Worm (Caenorhabditis elegans) whole organism, late embryonic: ENCODE data around the gene D2096.11.

Experiments
- K02D7.2 ChIP-seq: sonication (generic microtip); optimal IDR thresholded peaks from 2 replicates; lab custom pipeline; 2017; ENCODE audit warnings: mild to moderate bottlenecking, missing genetic modification characterization, missing compliant biosample characterization
- K09A11.1 ChIP-seq: sonication (generic microtip); optimal IDR thresholded peaks from 2 replicates; lab custom pipeline; 2017; ENCODE audit warnings: antibody characterized with exemption, mild to moderate bottlenecking, missing genetic modification characterization, missing compliant biosample characterization; ENCODE audit not compliant: insufficient read depth
- Y22D7AL.16 ChIP-seq: sonication (generic microtip); optimal IDR thresholded peaks from 2 replicates; lab custom pipeline; 2016; ENCODE audit warnings: missing genetic modification characterization, missing compliant biosample characterization
- ahr-1 ChIP-seq: sonication (generic microtip); optimal IDR thresholded peaks from 2 replicates; lab custom pipeline; 2016; ENCODE audit warnings: missing genetic modification characterization, missing compliant biosample characterization
- ceh-18 ChIP-seq: sonication (generic microtip); optimal IDR thresholded peaks from 2 replicates; lab custom pipeline; 2016; ENCODE audit warnings: missing genetic modification characterization, missing compliant biosample characterization
- ceh-2 ChIP-seq: sonication (generic microtip); optimal IDR thresholded peaks from 2 replicates; lab custom pipeline; 2016; ENCODE audit warnings: missing genotype, missing genetic modification characterization, missing compliant biosample characterization
- ceh-31 ChIP-seq: sonication (generic microtip); optimal IDR thresholded peaks from 2 replicates; lab custom pipeline; 2016; ENCODE audit warnings: missing genetic modification characterization, missing compliant biosample characterization
- ceh-6 ChIP-seq: fragments of 200-800 bp; sonication (Bioruptor generic); optimal IDR thresholded peaks from 2 replicates; lab custom pipeline; 2018; ENCODE audit warnings: mild to moderate bottlenecking, missing genetic modification characterization, missing compliant biosample characterization
- ceh-9 ChIP-seq: sonication (generic microtip); optimal IDR thresholded peaks from 2 replicates; lab custom pipeline; 2016; ENCODE audit warnings: mild to moderate bottlenecking, missing genetic modification characterization, inconsistent platforms, missing compliant biosample characterization
- dmd-4 ChIP-seq: sonication (generic microtip); optimal IDR thresholded peaks from 2 replicates; lab custom pipeline; 2016; ENCODE audit warnings: borderline replicate concordance, missing genetic modification characterization, missing compliant biosample characterization
- dve-1 ChIP-seq: sonication (generic microtip); optimal IDR thresholded peaks from 2 replicates; lab custom pipeline; 2017; ENCODE audit warnings: antibody characterized with exemption, mild to moderate bottlenecking, missing genetic modification characterization, missing compliant biosample characterization
- elt-2 ChIP-seq: sonication (generic microtip); optimal IDR thresholded peaks from 2 replicates; lab custom pipeline; 2016; ENCODE audit warnings: missing genetic modification reagents, missing genetic modification characterization, missing compliant biosample characterization
- ets-4 ChIP-seq: sonication (generic microtip); optimal IDR thresholded peaks from 2 replicates; lab custom pipeline; 2016; ENCODE audit warnings: missing genetic modification characterization, missing compliant biosample characterization
- fkh-10 ChIP-seq: fragments of 150-350 bp; optimal IDR thresholded peaks from 2 replicates; lab custom pipeline; 2014; ENCODE audit warnings: missing biosample characterization, missing genetic modification reagents, missing genetic modification characterization
- gmeb-2 ChIP-seq: sonication (generic microtip); optimal IDR thresholded peaks from 2 replicates; lab custom pipeline; 2016; ENCODE audit warnings: missing genetic modification characterization, inconsistent platforms, missing compliant biosample characterization
- hlh-6 ChIP-seq: sonication (generic microtip); optimal IDR thresholded peaks from 2 replicates; lab custom pipeline; 2016; ENCODE audit warnings: missing genotype, missing genetic modification characterization, missing compliant biosample characterization
- hlh-8 ChIP-seq: sonication (generic microtip); optimal IDR thresholded peaks from 2 replicates; lab custom pipeline; 2016; ENCODE audit warnings: missing genotype, missing genetic modification characterization, missing compliant biosample characterization
- lim-6 ChIP-seq: sonication (generic microtip); optimal IDR thresholded peaks from 2 replicates; lab custom pipeline; 2016; ENCODE audit warnings: missing genetic modification characterization, missing compliant biosample characterization
- nfya-1 ChIP-seq: sonication (generic microtip); optimal IDR thresholded peaks from 2 replicates; lab custom pipeline; 2017; ENCODE audit warnings: missing genetic modification characterization, mild to moderate bottlenecking, missing compliant biosample characterization, antibody characterized with exemption, moderate library complexity
- nhr-11 ChIP-seq: fragments of 150-350 bp; optimal IDR thresholded peaks from 2 replicates; lab custom pipeline; 2014; ENCODE audit warnings: missing biosample characterization, missing genetic modification characterization
- npax-4 ChIP-seq: sonication (generic microtip); optimal IDR thresholded peaks from 2 replicates; lab custom pipeline; 2016; ENCODE audit warnings: missing genetic modification characterization, missing compliant biosample characterization
- pag-3 ChIP-seq: sonication (generic microtip); optimal IDR thresholded peaks from 2 replicates; lab custom pipeline; 2016; ENCODE audit warnings: missing compliant biosample characterization, missing genetic modification characterization, borderline replicate concordance
- pat-9 ChIP-seq: fragments of 200-800 bp; sonication (Bioruptor generic); optimal IDR thresholded peaks from 2 replicates; lab custom pipeline; 2018; ENCODE audit warnings: mild to moderate bottlenecking, missing genetic modification characterization, moderate library complexity, missing compliant biosample characterization
- pax-1 ChIP-seq: fragments of 150-350 bp; optimal IDR thresholded peaks from 2 replicates; lab custom pipeline; 2014; ENCODE audit warnings: missing biosample characterization, missing genetic modification characterization
- pha-4 ChIP-seq: fragments of 150-350 bp; optimal IDR thresholded peaks from 2 replicates; lab custom pipeline; 2018; ENCODE audit warnings: missing biosample characterization, missing genetic modification reagents, missing genetic modification characterization
- ref-2 ChIP-seq: sonication (generic microtip); optimal IDR thresholded peaks from 2 replicates; lab custom pipeline; 2016; ENCODE audit warnings: missing genetic modification characterization, missing compliant biosample characterization
- sdc-2 ChIP-seq: sonication (generic microtip); optimal IDR thresholded peaks from 2 replicates; lab custom pipeline; 2016; ENCODE audit warnings: missing genotype, missing genetic modification characterization, missing compliant biosample characterization
- sox-2 ChIP-seq: fragments of 200-800 bp; sonication (Bioruptor generic); IDR thresholded peaks from 2 replicates; pipeline ENCODE4 v1.3.6; 2022; ENCODE audit warnings: missing genetic modification reagents, missing genetic modification characterization, missing compliant biosample characterization
- sox-4 ChIP-seq: sonication (generic microtip); optimal IDR thresholded peaks from 2 replicates; lab custom pipeline; 2017; ENCODE audit warnings: mild to moderate bottlenecking, missing genetic modification characterization, inconsistent platforms, missing compliant biosample characterization
- tbx-2 ChIP-seq: sonication (generic microtip); optimal IDR thresholded peaks from 2 replicates; lab custom pipeline; 2016; ENCODE audit warnings: missing genetic modification characterization, missing compliant biosample characterization
- tbx-7 ChIP-seq: sonication (generic microtip); optimal IDR thresholded peaks from 2 replicates; lab custom pipeline; 2016; ENCODE audit warnings: missing genotype, missing genetic modification characterization, missing compliant biosample characterization
- ttx-3 ChIP-seq: sonication (generic microtip); optimal IDR thresholded peaks from 2 replicates; lab custom pipeline; 2016; ENCODE audit warnings: missing genetic modification reagents, missing genetic modification characterization, missing compliant biosample characterization
- unc-42 ChIP-seq: sonication (generic microtip); optimal IDR thresholded peaks from 2 replicates; lab custom pipeline; 2016; ENCODE audit warnings: missing genotype, missing genetic modification characterization, missing compliant biosample characterization
- unc-86 ChIP-seq: sonication (generic microtip); optimal IDR thresholded peaks from 2 replicates; lab custom pipeline; 2016; ENCODE audit warnings: missing genetic modification characterization, missing compliant biosample characterization
- ztf-16 ChIP-seq: sonication (generic microtip); optimal IDR thresholded peaks from 2 replicates; lab custom pipeline; 2017; ENCODE audit warnings: missing genetic modification characterization, missing compliant biosample characterization

The D2096.11 gene

DNA sequence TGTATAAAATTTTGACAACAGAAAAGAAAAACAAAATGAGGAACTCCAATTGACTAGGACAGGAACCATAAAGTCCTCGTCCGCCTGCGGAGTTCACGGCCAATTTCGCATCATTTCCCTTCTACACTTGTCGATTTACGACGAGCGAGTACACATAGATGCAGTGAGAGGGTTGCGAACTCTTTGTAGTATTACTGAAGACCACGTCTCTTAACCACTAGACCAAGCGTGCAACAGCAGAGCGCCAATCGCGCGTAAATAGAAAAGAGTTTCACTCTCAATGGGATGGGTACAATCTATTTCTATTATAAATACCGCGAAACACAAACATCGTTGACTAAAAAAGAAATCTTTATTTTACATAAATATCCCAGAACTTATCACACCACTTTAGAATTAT lies 18.6 kb downstream of the D2096.11 start (continued):
- peak; percentile 81 for TF ChIP-seq gmeb-2 (tag; lab: Kevin White, UChicago)
- TF ChIP-seq ets-4 (tag; lab: Kevin White, UChicago): peak; percentile 34
- peak; percentile 77 for TF ChIP-seq ceh-2 (tag; lab: Kevin White, UChicago)
- peak; percentile 78 for TF ChIP-seq sox-4 (tag; lab: Kevin White, UChicago)
- TF ChIP-seq ttx-3 (tag; lab: Kevin White, UChicago): peak; percentile 82
- TF ChIP-seq pha-4 (tag; lab: Kevin White, UChicago): no peak
- peak; percentile 9 for TF ChIP-seq ceh-9 (tag; lab: Kevin White, UChicago)
- TF ChIP-seq ceh-18 (tag; lab: Kevin White, UChicago): peak; percentile 59
- TF ChIP-seq pat-9: peak; percentile 87
- no peak for TF ChIP-seq pax-1 (tag; lab: Kevin White, UChicago)
- TF ChIP-seq dmd-4: peak; percentile 31
- peak; percentile 85 for TF ChIP-seq dve-1
- peak; percentile 82 for TF ChIP-seq ztf-16 (tag; lab: Kevin White, UChicago)
- peak; percentile 73 for TF ChIP-seq fkh-10 (GFP tag; lab: Kevin White, UChicago)
- TF ChIP-seq nhr-11 (tag; lab: Kevin White, UChicago): no peak
- TF ChIP-seq K09A11.1 (tag; lab: Kevin White, UChicago): peak; percentile 67

- TF ChIP-seq fkh-10 (GFP tag; lab: Kevin White, UChicago): no peak
- TF ChIP-seq pha-4 (tag; lab: Kevin White, UChicago): no peak
Measured at ce11 chrIV:8369135-8369534, 24.9 kb downstream of the D2096.11 start, which contains the start of gene D2096.6. TSS of gene D2096.6 (minus strand) at chrIV:8369235.

ce11 chrIV:8367887-8368286 lies 26.1 kb downstream of the D2096.11 start:
- TF ChIP-seq ref-2 (tag; lab: Kevin White, UChicago) (no peak), unc-42 (tag; lab: Kevin White, UChicago) (no peak), hlh-8 (tag; lab: Kevin White, UChicago) (no peak), Y22D7AL.16 (tag; lab: Kevin White, UChicago) (no peak), nhr-11 (tag; lab: Kevin White, UChicago) (no peak), ahr-1 (no peak), elt-2 (tag; lab: Kevin White, UChicago) (no peak), nfya-1 (no peak), pag-3 (tag; lab: Kevin White, UChicago) (no peak), unc-86 (tag; lab: Kevin White, UChicago) (no peak), sox-4 (tag; lab: Kevin White, UChicago) (no peak), ceh-6 (GFP tag; lab: Kevin White, UChicago) (no peak), lim-6 (tag; lab: Kevin White, UChicago) (no peak), tbx-7 (tag; lab: Kevin White, UChicago) (no peak)

DNA sequence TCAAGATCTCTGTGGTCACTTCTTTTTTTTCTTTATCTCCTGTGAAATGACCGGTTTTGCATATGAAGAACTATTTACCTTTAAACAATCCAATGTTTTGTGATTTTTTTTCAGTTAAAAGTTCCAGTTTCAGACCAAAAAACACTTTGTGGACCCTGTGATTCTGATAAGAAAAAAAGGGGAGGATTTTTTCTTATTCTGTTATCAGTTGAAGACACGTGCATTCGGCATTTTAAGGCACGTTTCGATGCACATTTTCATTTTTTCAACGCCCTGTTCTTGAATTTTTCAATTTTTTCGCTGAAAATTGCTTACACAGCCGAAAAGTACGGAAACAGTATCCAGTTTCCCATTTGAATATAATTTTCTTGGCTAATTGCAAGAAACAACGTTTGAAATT lies 27.7 kb downstream of the D2096.11 start, which contains the start of gene aagr-1:
TSS of gene aagr-1 (plus strand) at position 227 of the 400 bp plus-strand sequence.
- no peak for TF ChIP-seq sdc-2 (tag; lab: Kevin White, UChicago)

ce11 chrIV:8363163-8363562 lies 30.8 kb downstream of the D2096.11 start, which contains the start of gene D2096.12:
TSS of gene D2096.12 (plus strand) at chrIV:8363463.
- no peak for TF ChIP-seq ttx-3 (tag; lab: Kevin White, UChicago)
- TF ChIP-seq tbx-2 (tag; lab: Kevin White, UChicago): no peak
- TF ChIP-seq nfya-1: no peak
- no peak for TF ChIP-seq K02D7.2 (tag; lab: Kevin White, UChicago)
- TF ChIP-seq sox-2 (GFP tag; lab: Robert Waterston, UW): no peak
- no peak for TF ChIP-seq tbx-7 (tag; lab: Kevin White, UChicago)
- TF ChIP-seq npax-4 (tag; lab: Kevin White, UChicago): no peak
- no peak for TF ChIP-seq ceh-31 (tag; lab: Kevin White, UChicago)
- TF ChIP-seq hlh-6 (tag; lab: Kevin White, UChicago): no peak
- no peak for TF ChIP-seq ceh-2 (tag; lab: Kevin White, UChicago)
